Fruit fly (Drosophila melanogaster) whole organism, embryonic: ENCODE measurements around the gene Patsas.

ENCODE experiments used
- ATbp ChIP-seq: fragments of 200-800 bp; sonication (Bioruptor generic); optimal IDR thresholded peaks from 2 replicates; lab custom pipeline; 2017; ENCODE audit warnings: missing biosample characterization, mild to moderate bottlenecking, missing genetic modification characterization, missing genetic modification reagents
- Antp ChIP-seq: fragments of 200-800 bp; sonication (Bioruptor generic); optimal IDR thresholded peaks from 3 replicates; lab custom pipeline; 2016; ENCODE audit warnings: missing biosample characterization, missing genetic modification characterization
- Atf6 ChIP-seq: fragments of 200-800 bp; sonication (Bioruptor generic); IDR thresholded peaks from 2 replicates; pipeline ENCODE4 v1.3.6; 2022; ENCODE audit warnings: missing biosample characterization, missing genetic modification characterization
- Bteb2 ChIP-seq: fragments of 200-800 bp; sonication (Bioruptor generic); optimal IDR thresholded peaks from 2 replicates; lab custom pipeline; 2016; ENCODE audit warnings: missing biosample characterization, missing genetic modification characterization
- C15 ChIP-seq: fragments of 200-800 bp; sonication (Bioruptor generic); IDR thresholded peaks from 3 replicates; pipeline ENCODE4 v1.3.6; 2022; ENCODE audit warnings: missing biosample characterization, missing genetic modification characterization
- CG10209 ChIP-seq: fragments of 200-800 bp; sonication (Bioruptor generic); optimal IDR thresholded peaks from 3 replicates; lab custom pipeline; 2017; ENCODE audit warnings: missing biosample characterization, mild to moderate bottlenecking, missing genetic modification characterization, missing genetic modification reagents
- CG10366 ChIP-seq: fragments of 200-800 bp; sonication (Bioruptor generic); IDR thresholded peaks from 2 replicates; pipeline ENCODE4 v1.3.6; 2022; ENCODE audit warnings: missing biosample characterization, missing genetic modification characterization
- CG11696 ChIP-seq: fragments of 200-800 bp; sonication (Bioruptor generic); IDR thresholded peaks from 2 replicates; pipeline ENCODE4 v1.3.6; 2022; ENCODE audit warnings: missing biosample characterization, missing genetic modification characterization
- CG11723 ChIP-seq: fragments of 200-800 bp; sonication (Bioruptor generic); optimal IDR thresholded peaks from 2 replicates; lab custom pipeline; 2017; ENCODE audit warnings: missing biosample characterization, mild to moderate bottlenecking, missing genetic modification characterization
- CG12071 ChIP-seq: fragments of 200-800 bp; sonication (Bioruptor generic); optimal IDR thresholded peaks from 3 replicates; lab custom pipeline; 2018; ENCODE audit warnings: missing biosample characterization, mild to moderate bottlenecking, missing genetic modification characterization
- CG12104 ChIP-seq: fragments of 200-800 bp; sonication (Bioruptor generic); optimal IDR thresholded peaks from 3 replicates; lab custom pipeline; 2016; ENCODE audit warnings: missing biosample characterization, missing genetic modification characterization
- CG15601 ChIP-seq: fragments of 200-800 bp; sonication (Bioruptor generic); optimal IDR thresholded peaks from 3 replicates; lab custom pipeline; 2019; ENCODE audit warnings: missing biosample characterization, mild to moderate bottlenecking, missing genetic modification characterization, moderate library complexity
- CG31388 ChIP-seq: fragments of 200-800 bp; sonication (Bioruptor generic); optimal IDR thresholded peaks from 2 replicates; lab custom pipeline; 2016; ENCODE audit warnings: missing biosample characterization, missing genetic modification characterization
- CG3407 ChIP-seq: fragments of 200-800 bp; sonication (Bioruptor generic); optimal IDR thresholded peaks from 2 replicates; lab custom pipeline; 2018; ENCODE audit warnings: missing biosample characterization, mild to moderate bottlenecking, missing genetic modification characterization
- CG4854 ChIP-seq: fragments of 200-800 bp; sonication (Bioruptor generic); optimal IDR thresholded peaks from 2 replicates; lab custom pipeline; 2016; ENCODE audit warnings: missing biosample characterization, missing genetic modification characterization, inconsistent platforms
- CoRest ChIP-seq: fragments of 200-800 bp; sonication (Bioruptor generic); optimal IDR thresholded peaks from 3 replicates; lab custom pipeline; 2018; ENCODE audit warnings: missing biosample characterization, mild to moderate bottlenecking, missing genetic modification characterization, moderate library complexity
- Doc3 ChIP-seq: fragments of 200-800 bp; sonication (Bioruptor generic); IDR thresholded peaks from 3 replicates; pipeline ENCODE4 v1.3.6; 2022; ENCODE audit warnings: missing biosample characterization, missing genetic modification characterization; ENCODE audit not compliant: partially characterized antibody
- Dref ChIP-seq: fragments of 200-800 bp; sonication (Bioruptor generic); IDR thresholded peaks from 2 replicates; pipeline ENCODE4 v1.3.6; 2022; ENCODE audit warnings: missing biosample characterization, missing genetic modification characterization
- Drgx ChIP-seq: fragments of 200-800 bp; sonication (Bioruptor generic); IDR thresholded peaks from 2 replicates; pipeline ENCODE4 v1.3.6; 2022; ENCODE audit warnings: missing biosample characterization, missing genetic modification characterization
- E2f1 ChIP-seq: fragments of 200-800 bp; sonication (Bioruptor generic); IDR thresholded peaks from 2 replicates; pipeline ENCODE4 v1.3.6; 2022; ENCODE audit warnings: missing biosample characterization, missing genetic modification characterization
- Hmr ChIP-seq: fragments of 200-800 bp; sonication (Bioruptor generic); optimal IDR thresholded peaks from 3 replicates; lab custom pipeline; 2017; ENCODE audit warnings: mild to moderate bottlenecking, missing biosample characterization, missing genetic modification reagents, missing genetic modification characterization
- Jarid2 ChIP-seq: fragments of 200-800 bp; sonication (Bioruptor generic); optimal IDR thresholded peaks from 3 replicates; lab custom pipeline; 2017; ENCODE audit warnings: mild to moderate bottlenecking, missing biosample characterization, missing genetic modification reagents, missing genetic modification characterization
- Lhr ChIP-seq: fragments of 200-800 bp; sonication (Bioruptor generic); optimal IDR thresholded peaks from 3 replicates; lab custom pipeline; 2017; ENCODE audit warnings: mild to moderate bottlenecking, missing biosample characterization, missing genetic modification reagents, missing genetic modification characterization
- Mad ChIP-seq: fragments of 200-800 bp; sonication (Bioruptor generic); optimal IDR thresholded peaks from 2 replicates; lab custom pipeline; 2016; ENCODE audit warnings: missing biosample characterization, missing genetic modification characterization
- Neu2 ChIP-seq: fragments of 200-800 bp; sonication (Bioruptor generic); optimal IDR thresholded peaks from 3 replicates; lab custom pipeline; 2016; ENCODE audit warnings: missing biosample characterization, missing genetic modification characterization, borderline replicate concordance
- Sry-δ ChIP-seq: fragments of 200-800 bp; sonication (Bioruptor generic); optimal IDR thresholded peaks from 2 replicates; lab custom pipeline; 2016; ENCODE audit warnings: missing biosample characterization, missing genetic modification characterization
- Xbp1 ChIP-seq: fragments of 200-800 bp; sonication (Bioruptor generic); optimal IDR thresholded peaks from 3 replicates; lab custom pipeline; 2016; ENCODE audit warnings: missing biosample characterization, mild to moderate bottlenecking, missing genetic modification characterization
- ab ChIP-seq: fragments of 200-800 bp; sonication (Bioruptor generic); optimal IDR thresholded peaks from 2 replicates; lab custom pipeline; 2016; ENCODE audit warnings: missing biosample characterization, missing genetic modification characterization
- az2 ChIP-seq: fragments of 200-800 bp; sonication (Bioruptor generic); optimal IDR thresholded peaks from 3 replicates; lab custom pipeline; 2016; ENCODE audit warnings: missing biosample characterization, missing genetic modification characterization
- bab2 ChIP-seq: fragments of 200-800 bp; sonication (Bioruptor generic); optimal IDR thresholded peaks from 2 replicates; lab custom pipeline; 2016; ENCODE audit warnings: missing biosample characterization, missing genetic modification characterization
- bigmax ChIP-seq: fragments of 200-800 bp; sonication (Bioruptor generic); optimal IDR thresholded peaks from 2 replicates; lab custom pipeline; 2018; ENCODE audit warnings: missing biosample characterization, mild to moderate bottlenecking, missing genetic modification characterization
- bsh ChIP-seq, 2 experiments: fragments of 200-800 bp; sonication (Bioruptor generic); optimal IDR thresholded peaks; 2 replicates each; lab custom pipeline; 2017 to 2018; ENCODE audit warnings: mild to moderate bottlenecking in 2 of 2, missing biosample characterization in 2 of 2, missing genetic modification characterization in 2 of 2, moderate library complexity in 1 of 2
- dan ChIP-seq: fragments of 200-800 bp; sonication (Bioruptor generic); IDR thresholded peaks from 2 replicates; pipeline ENCODE4 v1.3.6; 2022; ENCODE audit warnings: missing biosample characterization, missing genetic modification characterization
- emc ChIP-seq: fragments of 200-800 bp; sonication (Bioruptor generic); optimal IDR thresholded peaks from 2 replicates; lab custom pipeline; 2016; ENCODE audit warnings: missing biosample characterization, missing genetic modification characterization
- gcm2 ChIP-seq: fragments of 200-800 bp; sonication (Bioruptor generic); optimal IDR thresholded peaks from 2 replicates; lab custom pipeline; 2016; ENCODE audit warnings: missing biosample characterization, missing genetic modification characterization
- gfzf ChIP-seq: fragments of 200-800 bp; sonication (Bioruptor generic); optimal IDR thresholded peaks from 2 replicates; lab custom pipeline; 2016; ENCODE audit warnings: missing biosample characterization, mild to moderate bottlenecking, missing genetic modification characterization, moderate library complexity
- grn ChIP-seq: fragments of 200-800 bp; sonication (Bioruptor generic); optimal IDR thresholded peaks from 3 replicates; lab custom pipeline; 2017; ENCODE audit warnings: missing biosample characterization, missing genetic modification characterization
- gsb ChIP-seq: fragments of 200-800 bp; sonication (Bioruptor generic); IDR thresholded peaks from 2 replicates; pipeline ENCODE4 v1.3.6; 2022; ENCODE audit warnings: missing biosample characterization, missing genetic modification characterization
- hbn ChIP-seq: fragments of 200-800 bp; sonication (Bioruptor generic); IDR thresholded peaks from 2 replicates; pipeline ENCODE4 v1.3.6; 2022; ENCODE audit warnings: missing biosample characterization, missing genetic modification characterization; ENCODE audit not compliant: partially characterized antibody
- jumu ChIP-seq: fragments of 200-800 bp; sonication (Bioruptor generic); optimal IDR thresholded peaks from 3 replicates; lab custom pipeline; 2016; ENCODE audit warnings: missing biosample characterization, missing genetic modification characterization
- mirr ChIP-seq: fragments of 200-800 bp; sonication (Bioruptor generic); optimal IDR thresholded peaks from 3 replicates; lab custom pipeline; 2018; ENCODE audit warnings: missing biosample characterization, mild to moderate bottlenecking, missing genetic modification characterization
- nerfin-1 ChIP-seq: fragments of 200-800 bp; sonication (Bioruptor generic); optimal IDR thresholded peaks from 3 replicates; lab custom pipeline; 2019; ENCODE audit warnings: missing biosample characterization, mild to moderate bottlenecking, missing genetic modification characterization, moderate library complexity
- org-1 ChIP-seq: fragments of 200-800 bp; sonication (Bioruptor generic); optimal IDR thresholded peaks from 2 replicates; lab custom pipeline; 2017; ENCODE audit warnings: missing biosample characterization, missing genetic modification characterization
- p53 ChIP-seq: fragments of 200-800 bp; sonication (Bioruptor generic); optimal IDR thresholded peaks from 2 replicates; lab custom pipeline; 2016; ENCODE audit warnings: missing biosample characterization, missing genetic modification characterization
- phol ChIP-seq: fragments of 200-800 bp; sonication (Bioruptor generic); optimal IDR thresholded peaks from 3 replicates; lab custom pipeline; 2018; ENCODE audit warnings: missing biosample characterization, mild to moderate bottlenecking, missing genetic modification characterization, moderate library complexity
- slou ChIP-seq: fragments of 200-800 bp; sonication (Bioruptor generic); optimal IDR thresholded peaks from 3 replicates; lab custom pipeline; 2016; ENCODE audit warnings: missing biosample characterization, missing genetic modification characterization
- tna ChIP-seq: fragments of 200-800 bp; sonication (Bioruptor generic); IDR thresholded peaks from 2 replicates; pipeline ENCODE4 v1.3.6; 2022; ENCODE audit warnings: missing biosample characterization, missing genetic modification characterization; ENCODE audit not compliant: partially characterized antibody
- wdn ChIP-seq: fragments of 200-800 bp; sonication (Bioruptor generic); IDR thresholded peaks from 2 replicates; pipeline ENCODE4 v1.3.6; 2022; ENCODE audit warnings: missing biosample characterization, missing genetic modification characterization
- zen2 ChIP-seq: fragments of 200-800 bp; sonication (Bioruptor generic); IDR thresholded peaks from 3 replicates; pipeline ENCODE4 v1.3.6; 2022; ENCODE audit warnings: missing biosample characterization, missing genetic modification characterization; ENCODE audit not compliant: partially characterized antibody

Gene Patsas

dm6 chr2L:12108779-12109564 is 5.9 kb upstream of the Patsas start, which contains the start of the genes Rab6 and Phae1 (continued):
- peak; percentile 22 for TF ChIP-seq CG15601
- TF ChIP-seq hbn (GFP tag; lab: Robert Waterston, UW), result peak; percentile 74
- no peak for TF ChIP-seq ATbp (GFP tag; lab: Kevin White, UChicago)
- TF ChIP-seq CG10366, result no peak
- no peak for TF ChIP-seq Xbp1 (GFP tag; lab: Kevin White, UChicago)
- TF ChIP-seq gcm2 (GFP tag; lab: Kevin White, UChicago), result no peak
- no peak for TF ChIP-seq mirr (GFP tag; lab: Kevin White, UChicago)
- no peak for TF ChIP-seq wdn (GFP tag; lab: Robert Waterston, UW)
- no peak for TF ChIP-seq slou
- no peak for TF ChIP-seq bab2
- TF ChIP-seq Bteb2 (GFP tag; lab: Kevin White, UChicago), result no peak
- TF ChIP-seq Drgx (GFP tag; lab: Robert Waterston, UW), result no peak
- no peak for TF ChIP-seq CG4854 (GFP tag; lab: Kevin White, UChicago)
- no peak for TF ChIP-seq Mad (GFP tag; lab: Kevin White, UChicago)
- TF ChIP-seq phol (tag; lab: Kevin White, UChicago), result peak; percentile 27
- TF ChIP-seq CoRest (tag; lab: Kevin White, UChicago), result peak; percentile 12
- TF ChIP-seq nerfin-1, result peak; percentile 16
- no peak for TF ChIP-seq ab (GFP tag; lab: Kevin White, UChicago)
- no peak for TF ChIP-seq Neu2 (GFP tag; lab: Kevin White, UChicago)
- peak; percentile 32 for TF ChIP-seq Jarid2 (GFP tag; lab: Kevin White, UChicago)
- peak; percentile 77 for TF ChIP-seq gfzf
- no peak for TF ChIP-seq Antp
- no peak for TF ChIP-seq CG11696 (GFP tag; lab: Robert Waterston, UW)
- no peak for TF ChIP-seq CG11723 (GFP tag; lab: Kevin White, UChicago)
- no peak for TF ChIP-seq CG12104 (GFP tag; lab: Kevin White, UChicago)
- TF ChIP-seq CG10209 (GFP tag; lab: Kevin White, UChicago), result no peak
- TF ChIP-seq p53 (GFP tag; lab: Kevin White, UChicago), result no peak
- TF ChIP-seq CG3407 (GFP tag; lab: Kevin White, UChicago), result no peak
- no peak for TF ChIP-seq CG31388 (GFP tag; lab: Kevin White, UChicago)
- TF ChIP-seq CG12071, result no peak
- TF ChIP-seq zen2 (GFP tag; lab: Robert Waterston, UW), result peak; percentile 62; the same call in 1 of the 3 replicates
- TF ChIP-seq bigmax (GFP tag; lab: Kevin White, UChicago), result no peak
- TF ChIP-seq tna (GFP tag; lab: Robert Waterston, UW), result peak; percentile 55; the same call in 1 of the 2 replicates
- TF ChIP-seq E2f1, result no peak
- no peak for TF ChIP-seq gsb
- no peak for TF ChIP-seq Lhr (GFP tag; lab: Kevin White, UChicago)
- TF ChIP-seq Sry-δ, result peak; percentile 70
- TF ChIP-seq dan (GFP tag; lab: Robert Waterston, UW), result no peak
- TF ChIP-seq grn (GFP tag; lab: Kevin White, UChicago), result no peak
- TF ChIP-seq Atf6 (GFP tag; lab: Robert Waterston, UW), result no peak; the same call in 1 of the 2 replicates
- no peak for TF ChIP-seq emc
- no peak for TF ChIP-seq org-1 (GFP tag; lab: Kevin White, UChicago)
- no peak for TF ChIP-seq jumu
- TF ChIP-seq az2, result no peak
- no peak for TF ChIP-seq Hmr (GFP tag; lab: Kevin White, UChicago)
- no peak for TF ChIP-seq bsh (GFP tag; optimal IDR thresholded peaks at IDR 0.05; lab: Kevin White, UChicago)
- peak; percentile 88 for TF ChIP-seq Dref
- TF ChIP-seq Doc3 (GFP tag; lab: Robert Waterston, UW), result peak; percentile 74; the same call in 2 of the 3 replicates
- no peak for TF ChIP-seq C15 (GFP tag; lab: Robert Waterston, UW)
